Worm (Caenorhabditis elegans): Measurements from ENCODE around the gene Y94H6A.3.

DNA sequence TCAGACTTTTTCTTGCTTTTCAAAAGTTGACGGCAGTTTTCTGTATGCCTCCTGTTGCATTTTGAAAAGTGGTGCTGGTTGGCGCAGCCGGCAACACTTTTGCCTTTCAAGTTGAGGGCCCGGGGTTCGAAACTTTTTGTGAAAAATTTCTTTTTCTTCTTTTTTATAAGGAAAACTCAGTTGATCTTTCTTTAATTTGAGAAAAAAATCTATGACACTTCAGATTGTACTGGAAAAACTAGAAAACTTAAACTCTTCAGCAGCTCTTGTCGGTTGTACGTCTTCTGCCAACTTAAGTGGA, 11.5 kb upstream of the Y94H6A.3 start:
- TF ChIP-seq ama-1 (optimal IDR thresholded peaks at IDR 0.05) (no peak), tbx-11 (GFP tag; IDR thresholded peaks at IDR 0.05) (no peak), aly-1 (tag; optimal IDR thresholded peaks at IDR 0.05) (no peak), scrt-1 (GFP tag; IDR thresholded peaks at IDR 0.05) (no peak), sea-1 (GFP tag; conservative IDR thresholded peaks at IDR 0.05) (no peak), tbx-37 (GFP tag; conservative IDR thresholded peaks at IDR 0.05) (no peak), F13C5.2 (tag; optimal IDR thresholded peaks at IDR 0.05) (no peak), tra-4 (tag; optimal IDR thresholded peaks at IDR 0.05) (no peak), flt-1 (GFP tag; IDR thresholded peaks at IDR 0.05) (no peak), pes-1 (GFP tag; IDR thresholded peaks at IDR 0.05) (no peak)
